Worm (Caenorhabditis elegans): Measurements from ENCODE around the gene srab-17.

ce11 chrV:9906115-9906514 is 37.9 kb upstream of the srab-17 start, which contains the start of gene fipr-11:
- no peak for TF ChIP-seq ref-1 (GFP tag; conservative IDR thresholded peaks at IDR 0.05)
- no peak for TF ChIP-seq tab-1 (GFP tag; IDR thresholded peaks at IDR 0.05)
- TF ChIP-seq flt-1 (GFP tag; IDR thresholded peaks at IDR 0.05): no peak
- no peak for TF ChIP-seq T22C8.4 (GFP tag; IDR thresholded peaks at IDR 0.05)
- no peak for TF ChIP-seq cog-1 (tag; optimal IDR thresholded peaks at IDR 0.05)
- no peak for TF ChIP-seq ztf-23 (GFP tag; IDR thresholded peaks at IDR 0.05)
- no peak for TF ChIP-seq ztf-29 (GFP tag; IDR thresholded peaks at IDR 0.05)

Measured in whole organism, midembryonic.